Worm (Caenorhabditis elegans): Measurements from ENCODE around the gene msp-56.

DNA sequence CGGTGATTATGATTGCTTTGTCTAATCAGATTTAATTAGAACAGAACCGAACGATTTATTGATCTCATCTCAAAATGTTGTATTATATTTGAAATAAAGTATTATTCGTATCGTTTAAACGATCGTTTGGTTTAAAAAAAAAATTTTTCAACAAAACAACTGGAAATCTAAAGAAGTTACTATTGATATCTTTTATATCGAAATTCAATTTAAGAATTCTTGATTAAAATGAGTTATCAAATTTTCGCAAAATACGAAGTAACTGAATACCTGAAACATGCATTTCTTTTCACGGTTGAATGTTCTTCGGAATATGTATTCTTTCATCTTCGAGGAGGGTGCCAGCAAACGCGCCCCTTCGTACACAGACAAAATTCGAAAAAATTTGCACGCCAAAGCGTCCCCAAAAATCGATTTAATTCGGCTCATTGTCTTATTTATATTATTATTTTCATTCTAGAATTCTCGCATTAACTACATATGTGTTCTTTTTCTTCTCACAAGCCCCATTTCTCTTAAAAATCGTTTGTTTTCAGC is 16.7 kb downstream of the msp-56 start, which contains the start of gene npp-1:
- TF ChIP-seq aha-1 (tag; optimal IDR thresholded peaks at IDR 0.05) (no peak), ama-1 (optimal IDR thresholded peaks at IDR 0.05) (no peak), nhr-71 (tag; optimal IDR thresholded peaks at IDR 0.05) (no peak), fkh-10 (GFP tag; optimal IDR thresholded peaks at IDR 0.05) (no peak), mep-1 (tag; optimal IDR thresholded peaks at IDR 0.05) (no peak), nhr-28 (tag; optimal IDR thresholded peaks at IDR 0.05) (no peak), ces-1 (GFP tag; optimal IDR thresholded peaks at IDR 0.05) (no peak), elt-2 (tag; optimal IDR thresholded peaks at IDR 0.05) (no peak), pqm-1 (tag; optimal IDR thresholded peaks at IDR 0.05) (no peak), unc-30 (tag; optimal IDR thresholded peaks at IDR 0.05) (no peak), alr-1 (tag; optimal IDR thresholded peaks at IDR 0.05; ENCODE audit: borderline replicate concordance) (no peak), isw-1 (GFP tag; IDR thresholded peaks at IDR 0.05) (peak; percentile 10; the same call in 1 of the 2 replicates)

Measured in whole organism, L1 larva.